Worm (Caenorhabditis elegans): ENCODE data around the gene F58G1.7.

F58G1.7 gene

ce11 chrII:12904174-12904573 is 43.9 kb downstream of the F58G1.7 start, which contains the start of gene clec-66:
clec-66 (plus strand) TSS chrII:12904398.
- TF ChIP-seq C38D4.7 (GFP tag; optimal IDR thresholded peaks at IDR 0.05) (no peak), hlh-13 (GFP tag; optimal IDR thresholded peaks at IDR 0.05) (no peak), C08G9.2 (tag; optimal IDR thresholded peaks at IDR 0.05) (no peak)

ce11 chrII:12901025-12901424 is 47.0 kb downstream of the F58G1.7 start, which contains the start of gene clec-65:
clec-65 (plus strand) TSS chrII:12901325.
- TF ChIP-seq ceh-18 (tag; optimal IDR thresholded peaks at IDR 0.05), result no peak
- no peak for TF ChIP-seq ahr-1 (tag; optimal IDR thresholded peaks at IDR 0.05)
- no peak for TF ChIP-seq ceh-6 (GFP tag; optimal IDR thresholded peaks at IDR 0.05)
- no peak for TF ChIP-seq C08G9.2 (tag; optimal IDR thresholded peaks at IDR 0.05)
- TF ChIP-seq pqm-1 (tag; optimal IDR thresholded peaks at IDR 0.05), result no peak
- TF ChIP-seq ceh-19 (GFP tag; optimal IDR thresholded peaks at IDR 0.05), result no peak

ce11 chrII:12897942-12898341 is 50.1 kb downstream of the F58G1.7 start, which contains the start of gene clec-64:
clec-64 (plus strand) TSS chrII:12898242.
- TF ChIP-seq ets-4 (tag; optimal IDR thresholded peaks at IDR 0.05), result no peak
- no peak for TF ChIP-seq hlh-8 (tag; optimal IDR thresholded peaks at IDR 0.05)
- TF ChIP-seq che-1 (tag; optimal IDR thresholded peaks at IDR 0.05), result no peak
- TF ChIP-seq ztf-16 (tag; optimal IDR thresholded peaks at IDR 0.05), result no peak
- TF ChIP-seq ahr-1 (tag; optimal IDR thresholded peaks at IDR 0.05), result no peak

ce11 chrII:12897361-12897760 is 50.7 kb downstream of the F58G1.7 start:
- no peak for TF ChIP-seq sox-2 (GFP tag; IDR thresholded peaks at IDR 0.05)
- TF ChIP-seq ceh-24 (tag; optimal IDR thresholded peaks at IDR 0.05), result no peak
- TF ChIP-seq ceh-6 (GFP tag; optimal IDR thresholded peaks at IDR 0.05), result no peak
- TF ChIP-seq ceh-14 (tag; optimal IDR thresholded peaks at IDR 0.05), result no peak
- TF ChIP-seq lim-6 (tag; optimal IDR thresholded peaks at IDR 0.05), result no peak
- TF ChIP-seq elt-2 (tag; optimal IDR thresholded peaks at IDR 0.05), result no peak
- no peak for TF ChIP-seq pha-2 (tag; optimal IDR thresholded peaks at IDR 0.05)

- TF ChIP-seq hlh-6 (tag; optimal IDR thresholded peaks at IDR 0.05), result no peak
- TF ChIP-seq ceh-9 (tag; optimal IDR thresholded peaks at IDR 0.05), result no peak
- TF ChIP-seq pqm-1 (tag; optimal IDR thresholded peaks at IDR 0.05), result no peak
- TF ChIP-seq fkh-10 (GFP tag; optimal IDR thresholded peaks at IDR 0.05), result no peak
- TF ChIP-seq gmeb-2 (tag; optimal IDR thresholded peaks at IDR 0.05), result no peak
- no peak for TF ChIP-seq pros-1 (tag; optimal IDR thresholded peaks at IDR 0.05)
- TF ChIP-seq ceh-30 (tag; optimal IDR thresholded peaks at IDR 0.05), result no peak
- TF ChIP-seq fkh-6 (tag; optimal IDR thresholded peaks at IDR 0.05), result no peak
- no peak for TF ChIP-seq sox-4 (tag; optimal IDR thresholded peaks at IDR 0.05)
- no peak for TF ChIP-seq npax-4 (tag; optimal IDR thresholded peaks at IDR 0.05)
- TF ChIP-seq eyg-1 (tag; optimal IDR thresholded peaks at IDR 0.05), result no peak
- TF ChIP-seq pag-3 (tag; optimal IDR thresholded peaks at IDR 0.05; ENCODE audit: borderline replicate concordance), result no peak
- TF ChIP-seq nhr-232 (tag; optimal IDR thresholded peaks at IDR 0.05), result no peak
- TF ChIP-seq sox-2 (GFP tag; IDR thresholded peaks at IDR 0.05), result no peak
These were observed 51.4 kb downstream of the F58G1.7 start for ce11 chrII:12896666-12897065.

- TF ChIP-seq ceh-48 (tag; optimal IDR thresholded peaks at IDR 0.05), result no peak
- TF ChIP-seq unc-42 (tag; optimal IDR thresholded peaks at IDR 0.05), result no peak
- TF ChIP-seq sdc-2 (tag; optimal IDR thresholded peaks at IDR 0.05), result no peak
- no peak for TF ChIP-seq ceh-2 (tag; optimal IDR thresholded peaks at IDR 0.05)
- TF ChIP-seq fkh-10 (GFP tag; optimal IDR thresholded peaks at IDR 0.05), result no peak
- no peak for TF ChIP-seq C08G9.2 (tag; optimal IDR thresholded peaks at IDR 0.05)
- TF ChIP-seq ref-2 (tag; optimal IDR thresholded peaks at IDR 0.05), result no peak
- no peak for TF ChIP-seq Y22D7AL.16 (tag; optimal IDR thresholded peaks at IDR 0.05)
- no peak for TF ChIP-seq fax-1 (tag; optimal IDR thresholded peaks at IDR 0.05)
- no peak for TF ChIP-seq ceh-9 (tag; optimal IDR thresholded peaks at IDR 0.05)
- no peak for TF ChIP-seq pax-1 (tag; optimal IDR thresholded peaks at IDR 0.05)
These were observed 52.9 kb downstream of the F58G1.7 start, which contains the start of the genes clec-62 and clec-63 for ce11 chrII:12895078-12895670. clec-62 (minus strand) TSS chrII:12895128. clec-63 (plus strand) TSS chrII:12895638.

All from whole organism, late embryonic.